Fruit fly (Drosophila melanogaster) whole organism, adult: ENCODE measurements around the gene CG9164.

ENCODE experiments used
- CG11617 ChIP-seq: fragments of 200-800 bp; sonication (Bioruptor generic); optimal IDR thresholded peaks from 2 replicates; lab custom pipeline; 2017; ENCODE audit warnings: mild to moderate bottlenecking, missing biosample characterization, missing genetic modification reagents, missing genetic modification characterization
- CG12768 ChIP-seq: fragments of 200-800 bp; sonication (Bioruptor generic); optimal IDR thresholded peaks from 2 replicates; lab custom pipeline; 2017; ENCODE audit warnings: missing biosample characterization, missing genetic modification characterization, mild to moderate bottlenecking, moderate library complexity, missing genetic modification reagents
- CG33017 ChIP-seq: fragments of 200-800 bp; sonication (Bioruptor generic); optimal IDR thresholded peaks from 2 replicates; lab custom pipeline; 2018; ENCODE audit warnings: missing biosample characterization, mild to moderate bottlenecking, missing genetic modification characterization, moderate library complexity
- cic ChIP-seq: fragments of 200-800 bp; sonication (Bioruptor generic); optimal IDR thresholded peaks from 2 replicates; lab custom pipeline; 2017; ENCODE audit warnings: missing biosample characterization, mild to moderate bottlenecking, missing genetic modification characterization, moderate library complexity
- cnc ChIP-seq, 2 experiments: fragments of >200 bp; optimal IDR thresholded peaks; 2 replicates each; lab custom pipeline; 2017

DNA sequence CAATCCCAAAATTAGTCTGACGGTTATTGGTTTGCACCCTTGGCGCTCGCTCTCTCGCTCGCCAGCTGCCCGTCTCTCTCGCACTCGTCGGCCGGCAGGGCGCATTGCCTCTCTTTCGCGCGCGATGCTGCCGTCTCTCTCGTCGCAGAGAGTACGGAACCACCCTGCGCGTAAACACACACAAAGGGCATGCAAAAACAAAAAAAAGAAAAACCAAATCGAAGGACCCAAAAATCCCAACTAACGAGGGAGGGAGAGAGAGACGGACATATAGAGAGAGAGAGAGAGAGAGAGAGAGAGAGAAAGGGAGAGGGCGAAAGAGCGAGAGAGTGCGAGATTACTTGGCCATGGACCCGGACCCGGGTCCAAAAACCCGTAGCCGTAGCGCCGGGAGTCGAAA is 28.8 kb downstream of the CG9164 start:
- no peak for TF ChIP-seq CG12768 (GFP tag; lab: Kevin White, UChicago)
- TF ChIP-seq CG33017 (tag; lab: Kevin White, UChicago): no peak
- TF ChIP-seq cnc (optimal IDR thresholded peaks at IDR 0.05; lab: Kevin White, UChicago): no peak
- no peak for TF ChIP-seq cic (GFP tag; lab: Kevin White, UChicago)
- TF ChIP-seq CG11617 (GFP tag; lab: Kevin White, UChicago): no peak
